Worm (Caenorhabditis elegans) whole organism, dauer: ENCODE measurements around the gene W02B12.1.
"Not testable (repeated sequence)": the region's sequence is repeated elsewhere in the genome, so short reads cannot be mapped to it uniquely, and the experiment has no call there.

Source experiments
- unc-62 ChIP-seq: sonication (generic microtip); optimal IDR thresholded peaks from 2 replicates; lab custom pipeline; 2017; ENCODE audit warnings: missing biosample characterization, missing genetic modification reagents, missing genetic modification characterization

W02B12.1 gene

DNA sequence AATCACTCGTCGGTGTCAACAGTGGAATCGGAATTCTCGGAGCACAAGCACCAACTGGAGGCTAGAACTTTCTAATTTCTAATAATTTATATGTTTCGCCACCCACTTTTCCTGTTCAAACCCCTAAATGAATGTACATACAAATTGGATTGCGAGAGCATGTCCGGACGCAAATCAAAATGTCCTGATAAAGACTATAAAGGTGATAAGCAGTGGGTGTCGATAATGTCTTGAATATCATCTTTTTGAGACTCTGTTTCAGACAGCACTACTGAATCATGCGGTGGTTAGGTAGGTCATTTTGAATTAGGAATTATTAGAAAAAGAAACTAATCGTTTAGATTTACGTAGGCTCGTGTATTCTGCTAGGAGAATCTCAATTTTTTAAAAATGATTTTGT is at the start of gene W02B12.1:
Gene W02B12.1, plus strand, starts transcription at position 269 of the 400 bp plus-strand sequence.
- TF ChIP-seq unc-62, result no peak

DNA sequence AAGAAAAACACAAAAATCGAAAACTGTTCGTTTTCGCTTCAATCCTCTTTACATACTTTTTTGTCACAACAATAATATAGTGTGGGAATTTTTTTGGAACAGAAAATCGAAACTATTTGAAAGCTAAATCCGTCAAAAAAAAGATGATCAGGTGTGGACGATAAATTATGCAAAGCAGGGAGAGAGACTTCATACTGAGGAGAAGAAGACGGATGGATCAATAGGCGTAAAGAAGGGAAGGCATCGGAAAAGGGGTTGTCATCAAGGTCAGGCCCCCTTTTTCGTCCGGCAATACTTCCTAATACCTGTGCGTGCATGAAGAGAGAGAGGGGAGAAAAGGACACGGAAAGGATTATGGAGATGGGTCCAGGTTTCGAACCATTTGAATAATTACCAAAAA is 48.4 kb upstream of the W02B12.1 start:
- no peak for TF ChIP-seq unc-62

- TF ChIP-seq unc-62, result no peak
These were observed 39.1 kb upstream of the W02B12.1 start, which contains the start of gene C05D12.7 for ce11 chrII:11409678-11410133. TSS of gene C05D12.7 (plus strand) at chrII:11410083.

DNA sequence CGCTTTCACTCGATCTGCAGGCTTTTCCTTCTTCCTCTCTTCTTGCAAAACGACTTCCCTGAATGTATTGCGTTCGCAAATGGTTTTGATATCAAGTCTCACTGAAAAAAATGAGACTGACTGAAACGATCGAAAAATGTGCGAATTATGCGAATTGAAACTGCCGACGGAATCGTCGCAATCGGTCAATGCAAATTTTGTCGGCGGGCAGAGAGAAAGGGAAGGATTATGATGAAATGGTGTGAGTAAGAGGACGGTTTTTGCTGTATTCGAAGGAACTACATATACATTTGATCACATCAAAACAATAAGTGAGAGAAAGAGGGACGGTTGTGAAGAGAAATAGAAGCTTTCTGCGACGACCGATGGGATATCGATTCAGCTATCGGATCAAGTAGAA is 33.1 kb upstream of the W02B12.1 start, which contains the start of gene C05D12.1:
Gene C05D12.1, minus strand, starts transcription at position 101 of the 400 bp plus-strand sequence.
- TF ChIP-seq unc-62, result no peak

DNA sequence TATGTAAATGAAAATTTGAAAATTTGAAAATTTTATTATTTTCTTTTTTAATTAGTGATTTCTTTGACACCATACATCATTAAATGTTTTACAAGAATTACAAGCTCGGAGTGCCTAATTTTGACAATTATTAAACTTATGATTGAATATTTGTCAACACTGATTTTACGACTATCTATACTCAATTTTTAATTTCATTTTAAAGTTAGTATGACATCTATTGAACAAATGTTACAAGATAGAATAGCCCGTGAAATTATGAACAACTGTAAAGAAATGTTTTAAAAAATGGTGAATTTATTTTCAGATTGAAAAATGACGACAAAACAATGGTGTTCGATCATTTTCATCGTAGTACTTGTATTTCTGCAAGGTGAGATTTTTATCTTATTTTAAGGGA is 30.8 kb upstream of the W02B12.1 start, which contains the start of gene C05D12.2:
Gene C05D12.2, plus strand, starts transcription at position 301 of the 400 bp plus-strand sequence.
- TF ChIP-seq unc-62, result no peak

DNA sequence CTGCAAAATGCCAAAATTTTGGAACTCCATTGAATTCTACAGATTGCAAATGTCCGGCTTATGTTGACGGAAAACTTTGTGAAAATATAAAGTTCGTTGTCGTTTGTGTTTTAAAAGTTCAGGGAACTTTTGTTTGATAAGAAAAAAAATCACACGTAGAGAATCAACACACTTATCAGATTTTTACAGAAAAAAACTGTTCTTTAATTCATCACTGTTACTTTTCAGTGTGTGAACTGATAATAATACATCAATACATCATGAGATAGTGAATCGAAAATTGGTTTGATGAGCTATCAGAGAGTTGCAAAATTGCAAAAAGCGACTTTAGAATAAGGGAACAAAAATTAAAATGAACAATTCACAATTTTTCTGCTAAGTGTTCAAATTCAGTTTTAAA is 30.3 kb upstream of the W02B12.1 start:
- TF ChIP-seq unc-62, result no peak

DNA sequence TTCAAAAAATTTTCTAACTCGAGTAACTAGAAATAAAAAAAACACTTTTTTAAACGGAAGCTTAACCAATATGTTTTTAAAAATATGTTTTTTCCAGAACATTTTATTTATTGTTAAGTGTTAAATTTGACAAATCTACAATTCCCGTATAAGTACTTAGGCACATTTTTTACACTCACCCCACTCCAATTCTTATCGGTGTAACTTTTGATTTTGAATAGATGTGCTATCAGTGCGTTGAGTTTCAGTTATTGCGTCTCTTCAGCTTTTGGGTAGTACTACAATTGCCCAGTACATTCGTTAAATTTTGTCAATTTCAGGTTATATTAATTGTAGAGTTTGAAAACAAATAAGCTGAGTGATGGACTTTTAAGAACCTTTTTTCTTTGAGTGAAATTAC is 24.8 kb upstream of the W02B12.1 start:
- no peak for TF ChIP-seq unc-62

ce11 chrII:11424579-11425316 is 24.1 kb upstream of the W02B12.1 start, which contains the start of gene C05D12.3:
TSS of gene C05D12.3 (plus strand) at chrII:11425266.
- no peak for TF ChIP-seq unc-62

ce11 chrII:11427322-11427721 is 21.5 kb upstream of the W02B12.1 start:
- no peak for TF ChIP-seq unc-62

- TF ChIP-seq unc-62, result no peak
These were observed 20.2 kb upstream of the W02B12.1 start for ce11 chrII:11428599-11428998.

DNA sequence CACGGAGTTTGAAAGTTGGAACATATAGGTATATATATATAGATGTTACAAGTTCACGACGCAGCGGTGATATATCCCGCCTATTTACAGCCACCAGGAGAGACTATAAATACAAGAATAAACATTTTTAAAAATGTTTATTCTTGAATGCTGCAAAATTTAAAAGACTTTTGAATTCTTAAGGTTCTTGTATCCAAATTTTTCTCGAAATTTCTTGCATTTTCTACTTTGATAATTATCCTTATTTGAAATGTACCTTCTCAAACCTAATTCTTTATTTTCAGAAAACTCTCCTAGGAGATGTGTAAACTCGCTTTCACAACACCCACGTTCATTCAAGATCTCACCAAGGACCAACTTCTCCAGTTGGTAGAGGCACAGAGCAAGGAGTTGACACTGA is 17.2 kb upstream of the W02B12.1 start, which contains the start of gene C05D12.4:
Gene C05D12.4, plus strand, starts transcription at position 301 of the 400 bp plus-strand sequence.
- no peak for TF ChIP-seq unc-62

DNA sequence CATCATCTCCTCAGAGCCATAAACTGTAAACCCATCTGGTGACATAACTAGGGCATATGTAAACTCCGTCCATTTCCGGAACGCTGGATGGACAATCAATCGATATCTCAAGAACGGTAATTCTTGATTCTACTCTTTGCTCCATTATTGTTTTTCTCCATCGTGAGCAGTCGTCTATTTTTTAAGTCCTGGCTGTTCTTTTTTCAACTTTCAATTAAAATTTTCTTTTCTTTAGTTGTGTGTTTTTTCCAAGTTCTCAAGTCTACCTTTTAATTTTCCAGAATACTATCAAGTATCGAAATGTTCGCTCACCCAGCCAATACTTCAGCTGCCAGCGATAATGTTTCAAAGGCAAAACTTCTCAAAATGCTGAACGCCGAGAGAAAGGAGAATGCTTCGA is 14.9 kb upstream of the W02B12.1 start, which contains the start of gene C05D12.5:
Gene C05D12.5, plus strand, starts transcription at position 301 of the 400 bp plus-strand sequence.
- no peak for TF ChIP-seq unc-62

DNA sequence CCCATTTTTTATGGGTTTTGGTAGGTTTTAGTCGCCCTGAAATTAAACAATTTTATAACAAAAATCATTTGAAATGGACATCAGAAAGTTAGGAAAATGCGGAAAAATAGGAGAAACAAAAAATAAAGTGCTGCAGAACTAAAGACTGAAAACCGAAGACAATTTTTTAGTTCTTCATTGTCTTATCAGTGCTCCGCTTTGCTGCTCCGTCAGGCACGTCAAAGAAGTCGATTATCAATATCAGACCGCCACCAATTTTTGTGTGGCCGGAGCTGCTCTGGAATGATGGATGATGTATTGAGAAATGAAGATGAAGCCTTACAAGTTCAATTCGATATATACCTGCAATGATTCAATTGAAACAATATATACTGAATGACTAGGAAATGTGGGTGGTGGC is 10.4 kb upstream of the W02B12.1 start, which contains the start of gene vha-6:
Gene vha-6, minus strand, starts transcription at position 36 of the 400 bp plus-strand sequence.
- TF ChIP-seq unc-62, result no peak

DNA sequence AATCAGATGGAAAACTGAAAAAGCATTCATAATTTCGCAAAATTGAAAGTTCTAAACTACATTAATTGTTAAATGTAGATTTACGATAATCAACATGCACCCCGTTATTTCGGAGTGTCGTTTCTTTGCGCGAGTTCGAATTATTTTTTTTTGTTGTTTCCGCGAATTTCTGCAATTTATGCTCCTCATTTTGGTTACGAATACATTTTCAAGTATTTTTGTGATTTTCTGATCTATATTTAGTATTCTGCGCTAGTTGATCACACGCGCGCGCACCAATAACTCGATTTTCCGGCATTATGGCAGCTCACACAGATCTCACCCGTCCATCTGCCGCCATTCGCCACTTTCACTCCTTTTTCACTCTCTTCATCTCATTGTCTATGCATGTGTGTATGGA is 8.6 kb upstream of the W02B12.1 start, which contains the start of gene VW02B12L.2:
Gene VW02B12L.2, minus strand, starts transcription at position 65 of the 400 bp plus-strand sequence.
- TF ChIP-seq unc-62, result no peak

DNA sequence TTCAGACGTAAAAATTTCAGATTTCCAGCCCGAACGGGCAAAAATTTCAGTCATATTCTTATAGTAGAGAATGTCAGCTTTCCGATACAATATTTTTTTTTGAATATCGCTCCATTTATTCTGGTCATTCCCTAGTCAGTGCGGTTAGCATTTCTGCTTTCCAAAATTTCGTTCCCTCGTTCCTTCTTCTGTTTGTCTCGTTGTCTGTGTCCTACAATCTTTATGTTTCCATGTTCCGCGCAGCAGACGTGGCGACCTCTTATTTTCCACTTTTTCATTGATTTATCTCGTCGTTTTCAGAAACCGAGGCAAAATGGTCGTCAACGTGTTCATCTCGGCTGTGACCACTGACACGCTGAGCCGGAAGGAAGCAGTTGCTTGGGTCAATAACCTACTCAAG is 6.4 kb upstream of the W02B12.1 start, which contains the start of gene ebp-2:
Gene ebp-2, plus strand, starts transcription at position 301 of the 400 bp plus-strand sequence.
- TF ChIP-seq unc-62, result not testable (repeated sequence)

DNA sequence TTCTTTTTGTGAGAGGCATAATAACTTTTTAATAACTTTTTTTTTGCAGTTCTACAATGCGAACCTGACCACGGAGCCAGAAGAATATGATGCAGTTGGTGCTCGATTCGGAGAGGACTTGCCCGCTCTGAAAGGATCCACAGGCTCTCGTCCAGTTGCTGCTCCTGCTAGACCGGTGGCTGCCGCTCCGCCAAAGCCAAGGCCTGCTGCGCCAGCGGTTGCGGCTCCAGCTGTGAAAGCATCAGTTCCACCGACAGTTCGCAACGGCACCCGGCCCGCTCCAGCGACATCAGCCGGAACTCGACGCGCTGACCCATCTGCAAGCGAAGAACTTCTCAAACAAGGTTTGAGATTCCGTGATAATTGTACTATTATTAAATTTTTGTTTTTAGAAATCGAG is 5.7 kb upstream of the W02B12.1 start:
- no peak for TF ChIP-seq unc-62

DNA sequence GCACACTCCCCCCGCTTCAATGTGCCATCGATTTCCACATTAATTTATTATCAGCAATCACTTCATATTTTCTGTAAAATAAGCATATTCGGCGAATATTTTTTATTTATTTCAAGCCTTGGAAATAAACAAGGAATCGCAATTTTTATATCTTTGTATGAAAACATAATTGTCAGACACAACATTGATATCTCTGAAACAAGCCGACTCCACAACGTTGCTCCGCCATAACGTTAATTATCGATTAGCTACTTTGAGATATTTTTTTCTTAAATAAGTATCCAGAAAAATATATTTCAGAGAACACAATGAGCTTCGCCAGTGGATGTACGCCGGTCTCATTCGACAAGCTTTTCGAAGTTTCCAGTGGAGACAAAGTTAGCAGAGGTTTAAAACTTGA is 5.0 kb upstream of the W02B12.1 start, which contains the start of gene adbp-1:
Gene adbp-1, plus strand, starts transcription at position 301 of the 400 bp plus-strand sequence.
- no peak for TF ChIP-seq unc-62

DNA sequence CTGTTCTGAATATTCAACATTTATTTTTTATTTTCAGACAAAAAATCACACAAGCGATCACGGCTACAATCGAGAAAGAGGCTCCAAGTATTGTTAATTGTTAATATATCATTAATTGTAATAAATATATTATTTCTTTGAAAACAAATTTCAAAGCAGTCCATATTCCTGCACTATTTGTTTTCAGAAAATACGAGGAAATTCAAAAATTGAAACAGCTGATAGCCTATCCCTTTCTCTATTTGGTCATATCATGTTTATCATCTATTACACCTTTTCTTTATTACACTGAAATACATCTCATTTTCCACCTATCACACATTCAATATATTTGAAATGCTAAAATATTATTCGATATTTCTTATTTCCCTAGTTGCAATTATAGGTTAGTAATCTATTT is 3.8 kb upstream of the W02B12.1 start, which contains the start of gene W02B12.13:
Gene W02B12.13, plus strand, starts transcription at position 301 of the 400 bp plus-strand sequence.
- no peak for TF ChIP-seq unc-62
